Worm (Caenorhabditis elegans): ENCODE results near the gene nspb-11.

Gene nspb-11

ce11 chrII:12901025-12901424, 6.1 kb upstream of the nspb-11 start, which contains the start of gene clec-65:
clec-65 (plus strand) TSS chrII:12901325.
- TF ChIP-seq him-1 (tag; optimal IDR thresholded peaks at IDR 0.05) = no peak
- TF ChIP-seq W03F9.2 (tag; optimal IDR thresholded peaks at IDR 0.05) = no peak
- TF ChIP-seq dao-5 (tag; optimal IDR thresholded peaks at IDR 0.05) = no peak

DNA sequence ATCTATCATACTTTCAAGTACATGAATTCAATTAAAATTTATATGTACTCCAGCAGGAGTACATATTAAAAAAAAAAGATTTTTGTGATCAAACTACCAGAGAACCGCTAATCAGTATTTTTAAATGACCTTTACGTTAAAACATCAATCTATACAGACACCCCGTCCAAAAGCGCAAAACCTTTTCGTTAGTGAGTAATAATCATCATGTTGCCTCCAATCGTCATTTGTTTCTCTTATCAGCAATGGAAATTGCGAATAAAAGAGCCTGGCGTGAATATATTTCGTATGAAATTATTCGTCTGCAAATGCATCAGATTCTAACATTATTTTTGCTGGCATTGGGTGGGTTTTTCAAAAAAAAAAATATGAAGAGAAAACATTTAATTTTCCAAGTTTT, 3.0 kb upstream of the nspb-11 start, which contains the start of gene clec-66:
clec-66 (plus strand) TSS at position 225 of the 400 bp plus-strand sequence.
- no peak for TF ChIP-seq him-1 (tag; optimal IDR thresholded peaks at IDR 0.05)

DNA sequence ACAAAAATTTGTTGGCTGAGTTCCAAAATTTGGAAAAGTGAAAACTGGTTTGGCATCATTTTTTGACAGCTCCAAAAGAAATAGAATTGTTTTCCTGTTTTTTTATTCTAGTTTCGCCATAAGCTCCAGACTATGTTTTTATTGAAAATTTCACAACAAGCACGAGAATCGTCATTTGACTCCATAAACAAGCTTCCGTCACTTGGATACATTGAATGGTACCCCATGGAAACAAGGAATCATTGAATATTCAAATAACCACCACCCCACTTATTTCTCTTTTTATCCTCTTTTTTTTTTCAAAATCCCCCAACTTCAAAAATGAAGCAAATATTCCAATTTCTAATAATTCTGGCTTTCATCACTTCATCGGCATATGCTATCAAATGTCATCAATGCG, 1.6 kb downstream of the nspb-11 start, which contains the start of gene ddn-2:
ddn-2 (plus strand) TSS at position 301 of the 400 bp plus-strand sequence.
- TF ChIP-seq dao-5 (tag; optimal IDR thresholded peaks at IDR 0.05) (no peak), W03F9.2 (tag; optimal IDR thresholded peaks at IDR 0.05) (no peak), him-1 (tag; optimal IDR thresholded peaks at IDR 0.05) (no peak)

ce11 chrII:12914514-12915075, 7.4 kb downstream of the nspb-11 start, which contains the start of gene F35C5.12:
F35C5.12 (minus strand) TSS chrII:12914564.
- TF ChIP-seq dao-5 (tag; optimal IDR thresholded peaks at IDR 0.05) = no peak
- no peak for TF ChIP-seq him-1 (tag; optimal IDR thresholded peaks at IDR 0.05)
- no peak for TF ChIP-seq W03F9.2 (tag; optimal IDR thresholded peaks at IDR 0.05)

ce11 chrII:12918960-12919553, 11.9 kb downstream of the nspb-11 start, which contains the start of the genes F58G1.2 and wago-4:
F58G1.2 (minus strand) TSS chrII:12919010.
wago-4 (plus strand) TSS chrII:12919551.
- TF ChIP-seq dao-5 (tag; optimal IDR thresholded peaks at IDR 0.05) = no peak
- peak; percentile 65 for TF ChIP-seq W03F9.2 (tag; optimal IDR thresholded peaks at IDR 0.05)
- TF ChIP-seq him-1 (tag; optimal IDR thresholded peaks at IDR 0.05) = no peak

DNA sequence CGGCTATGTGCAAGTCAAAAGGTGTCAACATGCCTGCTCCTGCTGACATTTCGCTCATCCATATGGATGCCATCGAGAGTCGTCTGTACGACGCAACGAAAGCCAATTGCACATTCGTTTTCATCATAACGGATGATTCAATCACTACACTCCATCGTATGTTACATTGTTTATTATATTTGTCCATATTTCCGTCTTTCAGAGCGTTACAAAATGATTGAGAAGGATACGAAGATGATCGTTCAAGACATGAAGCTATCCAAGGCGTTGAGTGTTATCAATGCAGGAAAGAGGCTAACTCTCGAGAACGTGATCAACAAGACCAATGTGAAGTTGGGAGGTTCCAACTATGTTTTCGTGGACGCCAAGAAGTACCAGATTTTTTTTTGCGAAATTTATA, 14.3 kb downstream of the nspb-11 start:
- TF ChIP-seq W03F9.2 (tag; optimal IDR thresholded peaks at IDR 0.05) (no peak), him-1 (tag; optimal IDR thresholded peaks at IDR 0.05) (no peak), dao-5 (tag; optimal IDR thresholded peaks at IDR 0.05) (no peak)

DNA sequence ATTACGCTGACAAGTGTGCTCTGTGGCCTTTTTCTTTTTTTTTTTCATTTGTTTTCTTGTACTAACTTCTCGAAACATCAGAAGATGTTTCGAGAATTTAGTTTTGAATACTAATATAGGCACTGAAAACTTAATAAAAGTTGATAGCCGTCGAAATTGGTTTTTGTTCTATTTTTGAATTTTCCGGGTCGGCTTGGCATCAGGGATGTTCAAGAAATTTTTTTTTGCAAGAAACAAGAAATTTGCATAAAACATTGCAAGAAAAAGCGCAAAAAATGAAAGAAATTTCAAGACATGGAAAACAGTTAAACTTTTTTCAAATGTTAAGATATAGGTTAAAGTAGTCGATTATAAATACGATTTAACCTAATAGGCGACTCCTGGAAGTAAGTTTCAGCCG, 16.1 kb downstream of the nspb-11 start:
- TF ChIP-seq W03F9.2 (tag; optimal IDR thresholded peaks at IDR 0.05) = no peak
- TF ChIP-seq him-1 (tag; optimal IDR thresholded peaks at IDR 0.05) = no peak
- TF ChIP-seq dao-5 (tag; optimal IDR thresholded peaks at IDR 0.05) = no peak

- TF ChIP-seq W03F9.2 (tag; optimal IDR thresholded peaks at IDR 0.05) (no peak), dao-5 (tag; optimal IDR thresholded peaks at IDR 0.05) (no peak), him-1 (tag; optimal IDR thresholded peaks at IDR 0.05) (no peak)
These were observed 18.4 kb downstream of the nspb-11 start, which contains the start of gene F58G1.8 for ce11 chrII:12925551-12925950. F58G1.8 (minus strand) TSS chrII:12925651.

- TF ChIP-seq him-1 (tag; optimal IDR thresholded peaks at IDR 0.05) (no peak), W03F9.2 (tag; optimal IDR thresholded peaks at IDR 0.05) (no peak), dao-5 (tag; optimal IDR thresholded peaks at IDR 0.05) (no peak)
These were observed 21.1 kb downstream of the nspb-11 start, which contains the start of gene F58G1.3 for ce11 chrII:12928241-12928640. F58G1.3 (minus strand) TSS chrII:12928341.

- TF ChIP-seq him-1 (tag; optimal IDR thresholded peaks at IDR 0.05) = no peak
- no peak for TF ChIP-seq W03F9.2 (tag; optimal IDR thresholded peaks at IDR 0.05)
- no peak for TF ChIP-seq dao-5 (tag; optimal IDR thresholded peaks at IDR 0.05)
These were observed 23.0 kb downstream of the nspb-11 start for ce11 chrII:12930138-12930537.

DNA sequence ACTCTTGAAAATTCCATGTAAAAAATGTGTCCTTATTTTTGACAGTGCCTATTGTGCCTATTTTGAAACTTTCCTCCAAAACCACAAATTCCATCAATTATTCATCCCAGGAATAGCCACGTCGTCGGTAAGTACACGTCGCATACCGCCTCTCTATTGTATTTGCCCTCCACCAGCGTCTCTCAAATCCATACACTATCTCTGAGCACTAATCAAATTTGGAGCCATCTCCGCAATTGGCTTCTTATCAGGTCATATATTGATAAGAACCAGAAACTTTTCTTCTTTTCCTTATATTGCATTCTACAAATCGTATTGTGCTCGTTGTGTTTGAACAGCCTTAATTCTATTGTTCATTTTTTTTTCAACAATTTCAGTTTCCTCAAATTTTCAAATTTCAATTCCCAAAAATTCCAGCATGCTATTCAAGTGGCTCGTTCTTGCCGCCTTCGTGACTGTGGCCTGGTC, 24.3 kb downstream of the nspb-11 start, which contains the start of gene dct-18:
dct-18 (plus strand) TSS at position 418 of the 468 bp plus-strand sequence.
- TF ChIP-seq him-1 (tag; optimal IDR thresholded peaks at IDR 0.05) = no peak
- TF ChIP-seq dao-5 (tag; optimal IDR thresholded peaks at IDR 0.05) = no peak
- TF ChIP-seq W03F9.2 (tag; optimal IDR thresholded peaks at IDR 0.05) = no peak

DNA sequence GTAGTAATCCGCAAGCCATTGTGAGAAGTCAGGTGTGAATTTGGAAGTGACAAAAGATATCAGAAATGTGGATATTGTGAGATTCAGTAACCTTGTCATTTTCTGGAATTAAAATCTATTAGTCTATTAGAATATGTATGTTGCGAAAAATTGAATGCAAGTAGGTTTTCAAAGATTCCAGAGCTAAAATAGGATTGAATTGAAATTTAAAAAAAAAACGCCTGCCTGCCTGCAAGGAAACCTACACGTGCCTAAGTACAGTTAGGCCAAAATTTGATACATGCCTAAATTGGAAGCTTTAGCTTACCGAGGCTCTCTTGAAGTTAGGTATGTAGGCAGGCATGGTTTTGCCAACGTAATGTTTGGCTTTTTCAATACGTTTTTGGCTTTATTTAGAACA, 28.1 kb downstream of the nspb-11 start, which contains the start of gene lips-9:
lips-9 (minus strand) TSS at position 101 of the 400 bp plus-strand sequence.
- no peak for TF ChIP-seq him-1 (tag; optimal IDR thresholded peaks at IDR 0.05)

DNA sequence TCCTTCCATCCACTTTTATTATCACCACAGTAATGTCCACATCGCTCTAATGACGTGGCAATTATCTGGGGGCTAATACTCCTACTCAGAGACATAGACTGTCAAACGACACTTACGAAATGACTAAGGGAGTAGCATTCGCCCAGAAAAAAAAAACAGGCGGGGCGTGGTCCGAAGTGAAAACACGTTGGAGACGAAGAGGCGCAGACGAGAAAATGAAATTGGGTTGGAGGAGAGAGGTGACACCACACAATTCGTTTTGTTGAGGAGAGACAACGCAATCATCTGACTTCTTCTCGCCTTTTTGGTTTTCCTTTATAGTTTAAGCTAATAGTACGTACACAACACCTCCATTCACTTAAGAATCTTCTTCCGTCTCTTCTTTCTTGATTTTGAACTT, 32.0 kb downstream of the nspb-11 start:
- TF ChIP-seq dao-5 (tag; optimal IDR thresholded peaks at IDR 0.05) = no peak

DNA sequence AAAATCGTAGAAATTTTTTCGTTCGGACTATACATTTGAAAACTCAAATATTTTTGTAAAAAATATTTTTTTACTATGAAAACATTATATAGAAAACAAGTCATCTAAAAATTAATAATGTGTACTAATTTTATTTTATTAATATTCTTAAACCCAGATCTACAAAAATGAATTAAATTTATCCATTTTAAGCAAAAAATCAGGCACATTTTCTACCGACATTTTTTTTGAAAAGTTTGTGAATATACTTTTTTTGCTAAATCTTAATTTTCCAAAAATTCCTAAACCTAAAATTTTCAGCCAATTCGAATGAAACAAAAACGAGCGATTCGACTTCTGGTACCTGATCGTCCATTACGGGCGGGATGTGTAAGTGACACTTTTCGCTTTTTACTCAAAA, 32.6 kb downstream of the nspb-11 start, which contains the start of gene arrd-10:
arrd-10 (plus strand) TSS at position 301 of the 400 bp plus-strand sequence.
- TF ChIP-seq him-1 (tag; optimal IDR thresholded peaks at IDR 0.05) (no peak), dao-5 (tag; optimal IDR thresholded peaks at IDR 0.05) (no peak), W03F9.2 (tag; optimal IDR thresholded peaks at IDR 0.05) (no peak)
